Worm (Caenorhabditis elegans) whole organism, young adult: ENCODE results near the gene srb-6.

Experiments
- B0019.2 ChIP-seq: fragments of 200-800 bp; sonication (Bioruptor generic); conservative IDR thresholded peaks from 2 replicates; pipeline ENCODE4 v1.3.6; 2022; ENCODE audit warnings: missing genetic modification reagents, missing genetic modification characterization, missing compliant biosample characterization
- B0261.1 ChIP-seq: sonication (generic microtip); optimal IDR thresholded peaks from 2 replicates; lab custom pipeline; 2016; ENCODE audit warnings: mild to moderate bottlenecking, missing genetic modification characterization, moderate library complexity, missing compliant biosample characterization
- B0336.3 ChIP-seq: fragments of 200-800 bp; sonication (Bioruptor generic); IDR thresholded peaks from 2 replicates; pipeline ENCODE4 v1.3.6; 2022; ENCODE audit warnings: missing genetic modification characterization, missing compliant biosample characterization
- C17E4.6 ChIP-seq: fragments of 200-800 bp; sonication (Bioruptor generic); IDR thresholded peaks from 2 replicates; pipeline ENCODE4 v1.3.6; 2022; ENCODE audit warnings: missing genetic modification reagents, missing genetic modification characterization, missing compliant biosample characterization
- F23B12.7 ChIP-seq: sonication (generic microtip); optimal IDR thresholded peaks from 2 replicates; lab custom pipeline; 2017; ENCODE audit warnings: missing genetic modification characterization, mild to moderate bottlenecking, missing compliant biosample characterization, antibody characterized with exemption, moderate library complexity; ENCODE audit not compliant: insufficient read depth
- F55B11.4 ChIP-seq: sonication (generic microtip); optimal IDR thresholded peaks from 2 replicates; lab custom pipeline; 2016; ENCODE audit warnings: missing compliant biosample characterization, missing genetic modification characterization, borderline replicate concordance; ENCODE audit not compliant: insufficient read depth
- F57C9.4 ChIP-seq: sonication (generic microtip); optimal IDR thresholded peaks from 2 replicates; lab custom pipeline; 2017; ENCODE audit warnings: mild to moderate bottlenecking, missing genetic modification characterization, missing compliant biosample characterization
- K11D2.4 ChIP-seq: fragments of 200-800 bp; sonication (Bioruptor generic); IDR thresholded peaks from 2 replicates; pipeline ENCODE4 v1.3.6; 2022; ENCODE audit warnings: missing genetic modification reagents, missing genetic modification characterization, missing compliant biosample characterization
- K12H6.12 ChIP-seq: fragments of 200-800 bp; sonication (Bioruptor generic); optimal IDR thresholded peaks from 2 replicates; lab custom pipeline; 2018; ENCODE audit warnings: mild to moderate bottlenecking, missing genetic modification characterization, missing compliant biosample characterization
- T26A5.8 ChIP-seq: sonication (generic microtip); optimal IDR thresholded peaks from 2 replicates; lab custom pipeline; 2016; ENCODE audit warnings: missing genetic modification characterization, missing compliant biosample characterization
- Y53G8AR.9 ChIP-seq: fragments of 200-800 bp; sonication (Bioruptor generic); conservative IDR thresholded peaks from 2 replicates; pipeline ENCODE4 v1.3.6; 2022; ENCODE audit warnings: missing genetic modification reagents, missing genetic modification characterization, missing compliant biosample characterization
- Y67H2A.10 ChIP-seq: fragments of 200-800 bp; sonication (Bioruptor generic); conservative IDR thresholded peaks from 2 replicates; pipeline ENCODE4 v1.3.6; 2022; ENCODE audit warnings: missing genetic modification reagents, missing genetic modification characterization, missing compliant biosample characterization
- Y79H2A.3 ChIP-seq: fragments of 200-800 bp; sonication (Bioruptor generic); conservative IDR thresholded peaks from 2 replicates; pipeline ENCODE4 v1.3.6; 2022; ENCODE audit warnings: missing genetic modification reagents, missing genetic modification characterization, missing compliant biosample characterization
- Y95B8A.8 ChIP-seq: fragments of 200-800 bp; sonication (Bioruptor generic); IDR thresholded peaks from 2 replicates; pipeline ENCODE4 v1.3.6; 2022; ENCODE audit warnings: missing genetic modification reagents, missing genetic modification characterization, missing compliant biosample characterization
- athp-1 ChIP-seq: sonication (generic microtip); optimal IDR thresholded peaks from 2 replicates; lab custom pipeline; 2017; ENCODE audit warnings: mild to moderate bottlenecking, missing genetic modification characterization, missing compliant biosample characterization
- attf-3 ChIP-seq: fragments of 200-800 bp; sonication (Bioruptor generic); conservative IDR thresholded peaks from 2 replicates; pipeline ENCODE4 v1.3.6; 2022; ENCODE audit warnings: missing genetic modification reagents, missing genetic modification characterization, missing compliant biosample characterization
- bed-2 ChIP-seq: fragments of 200-800 bp; sonication (Bioruptor generic); IDR thresholded peaks from 2 replicates; pipeline ENCODE4 v1.3.6; 2022; ENCODE audit warnings: missing genetic modification reagents, missing genetic modification characterization, missing compliant biosample characterization
- ccch-3 ChIP-seq: fragments of 200-800 bp; sonication (Bioruptor generic); optimal IDR thresholded peaks from 2 replicates; lab custom pipeline; 2018; ENCODE audit warnings: mild to moderate bottlenecking, missing genetic modification characterization, missing compliant biosample characterization
- ceh-40 ChIP-seq: fragments of 200-800 bp; sonication (Bioruptor generic); IDR thresholded peaks from 2 replicates; pipeline ENCODE4 v1.3.6; 2022; ENCODE audit warnings: missing genetic modification characterization, missing compliant biosample characterization
- ceh-79 ChIP-seq: sonication (generic microtip); optimal IDR thresholded peaks from 2 replicates; lab custom pipeline; 2017; ENCODE audit warnings: mild to moderate bottlenecking, missing genetic modification characterization, missing compliant biosample characterization
- ceh-91 ChIP-seq: fragments of 200-800 bp; sonication (Bioruptor generic); IDR thresholded peaks from 2 replicates; pipeline ENCODE4 v1.3.6; 2022; ENCODE audit warnings: missing genetic modification reagents, missing genetic modification characterization, missing compliant biosample characterization
- chd-7 ChIP-seq: sonication (generic microtip); optimal IDR thresholded peaks from 2 replicates; lab custom pipeline; 2016; ENCODE audit warnings: mild to moderate bottlenecking, missing genetic modification characterization, moderate library complexity, missing compliant biosample characterization
- dpl-1 ChIP-seq: fragments of 150-350 bp; optimal IDR thresholded peaks from 2 replicates; lab custom pipeline; 2014; ENCODE audit warnings: missing biosample characterization, missing genetic modification reagents, missing genetic modification characterization
- egl-18 ChIP-seq: fragments of 200-800 bp; sonication (Bioruptor generic); IDR thresholded peaks from 2 replicates; pipeline ENCODE4 v1.3.6; 2022; ENCODE audit warnings: missing genetic modification reagents, missing genetic modification characterization, missing compliant biosample characterization
- egrh-3 ChIP-seq: fragments of 200-800 bp; sonication (Bioruptor generic); IDR thresholded peaks from 2 replicates; pipeline ENCODE4 v1.3.6; 2022; ENCODE audit warnings: missing genetic modification reagents, missing genetic modification characterization, missing compliant biosample characterization
- hlh-26 ChIP-seq: fragments of 200-800 bp; sonication (Bioruptor generic); conservative IDR thresholded peaks from 2 replicates; pipeline ENCODE4 v1.3.6; 2022; ENCODE audit warnings: missing genetic modification reagents, missing genetic modification characterization, missing compliant biosample characterization
- hmg-1.2 ChIP-seq: fragments of 200-800 bp; sonication (Bioruptor generic); IDR thresholded peaks from 2 replicates; pipeline ENCODE4 v1.3.6; 2022; ENCODE audit warnings: missing genetic modification reagents, missing genetic modification characterization, missing compliant biosample characterization
- hmg-20 ChIP-seq: fragments of 200-800 bp; sonication (Bioruptor generic); IDR thresholded peaks from 2 replicates; pipeline ENCODE4 v1.3.6; 2022; ENCODE audit warnings: missing genetic modification reagents, missing genetic modification characterization, missing compliant biosample characterization
- lag-1 ChIP-seq: fragments of 200-800 bp; sonication (Bioruptor generic); IDR thresholded peaks from 2 replicates; pipeline ENCODE4 v1.3.6; 2022; ENCODE audit warnings: missing genetic modification reagents, missing genetic modification characterization, missing compliant biosample characterization
- lin-35 ChIP-seq, 3 experiments: fragments of 150-350 bp in 2 of 3; sonication (generic microtip) in 1 of 3; optimal IDR thresholded peaks; 2 replicates each; lab custom pipeline; 2014 to 2018; ENCODE audit warnings: missing biosample characterization in 3 of 3, missing genetic modification characterization in 3 of 3, missing genetic modification reagents in 3 of 3
- lin-40 ChIP-seq: sonication (generic microtip); optimal IDR thresholded peaks from 2 replicates; lab custom pipeline; 2016; ENCODE audit warnings: missing genetic modification characterization, mild to moderate bottlenecking, missing compliant biosample characterization, missing genotype, missing genetic modification reagents
- lin-54 ChIP-seq: fragments of 200-800 bp; sonication (Bioruptor generic); optimal IDR thresholded peaks from 2 replicates; lab custom pipeline; 2018; ENCODE audit warnings: mild to moderate bottlenecking, missing genetic modification characterization, missing compliant biosample characterization
- lsl-1 ChIP-seq: fragments of 200-800 bp; sonication (Bioruptor generic); optimal IDR thresholded peaks from 2 replicates; lab custom pipeline; 2018; ENCODE audit warnings: mild to moderate bottlenecking, missing genetic modification characterization, moderate library complexity, missing compliant biosample characterization
- mcd-1 ChIP-seq: fragments of 200-800 bp; sonication (Bioruptor generic); IDR thresholded peaks from 2 replicates; pipeline ENCODE4 v1.3.6; 2022; ENCODE audit warnings: missing genetic modification reagents, missing genetic modification characterization, missing compliant biosample characterization
- mes-4 ChIP-seq: sonication (generic microtip); optimal IDR thresholded peaks from 2 replicates; lab custom pipeline; 2016; ENCODE audit warnings: missing genotype, missing genetic modification characterization, missing compliant biosample characterization
- mxl-1 ChIP-seq: sonication (generic microtip); optimal IDR thresholded peaks from 2 replicates; lab custom pipeline; 2016; ENCODE audit warnings: missing genetic modification characterization, missing compliant biosample characterization
- nfya-1 ChIP-seq: sonication (generic microtip); optimal IDR thresholded peaks from 2 replicates; lab custom pipeline; 2017; ENCODE audit warnings: antibody characterized with exemption, missing compliant biosample characterization, missing genetic modification characterization, borderline replicate concordance; ENCODE audit not compliant: insufficient read depth
- nfyb-1 ChIP-seq: fragments of 200-800 bp; sonication (Bioruptor generic); IDR thresholded peaks from 2 replicates; pipeline ENCODE4 v1.3.6; 2022; ENCODE audit warnings: missing genetic modification reagents, missing genetic modification characterization, missing compliant biosample characterization
- nhr-179 ChIP-seq: sonication (generic microtip); optimal IDR thresholded peaks from 2 replicates; lab custom pipeline; 2016; ENCODE audit warnings: mild to moderate bottlenecking, missing genetic modification characterization, missing compliant biosample characterization
- rcor-1 ChIP-seq: fragments of 200-800 bp; sonication (Bioruptor generic); IDR thresholded peaks from 2 replicates; pipeline ENCODE4 v1.3.6; 2022; ENCODE audit warnings: missing genetic modification reagents, missing genetic modification characterization, missing compliant biosample characterization
- repo-1 ChIP-seq: sonication (generic microtip); optimal IDR thresholded peaks from 2 replicates; lab custom pipeline; 2017; ENCODE audit warnings: mild to moderate bottlenecking, missing genetic modification characterization, missing compliant biosample characterization
- tbp1 ChIP-seq: fragments of 200-800 bp; sonication (Bioruptor generic); optimal IDR thresholded peaks from 2 replicates; lab custom pipeline; 2018; ENCODE audit warnings: mild to moderate bottlenecking, missing genetic modification characterization, missing compliant biosample characterization
- unc-130 ChIP-seq: sonication (generic microtip); optimal IDR thresholded peaks from 2 replicates; lab custom pipeline; 2016; ENCODE audit warnings: missing genetic modification reagents, missing genetic modification characterization, missing compliant biosample characterization
- xnd-1 ChIP-seq: sonication (generic microtip); optimal IDR thresholded peaks from 2 replicates; lab custom pipeline; 2016; ENCODE audit warnings: missing genotype, missing genetic modification reagents, missing genetic modification characterization, missing compliant biosample characterization
- zfh-2 ChIP-seq: fragments of 200-800 bp; sonication (Bioruptor generic); conservative IDR thresholded peaks from 2 replicates; pipeline ENCODE4 v1.3.6; 2022; ENCODE audit warnings: missing genetic modification reagents, missing genetic modification characterization, missing compliant biosample characterization
- ztf-6 ChIP-seq: fragments of 200-800 bp; sonication (Bioruptor generic); IDR thresholded peaks from 2 replicates; pipeline ENCODE4 v1.3.6; 2022; ENCODE audit warnings: missing genetic modification reagents, missing genetic modification characterization, missing compliant biosample characterization

srb-6 gene

DNA sequence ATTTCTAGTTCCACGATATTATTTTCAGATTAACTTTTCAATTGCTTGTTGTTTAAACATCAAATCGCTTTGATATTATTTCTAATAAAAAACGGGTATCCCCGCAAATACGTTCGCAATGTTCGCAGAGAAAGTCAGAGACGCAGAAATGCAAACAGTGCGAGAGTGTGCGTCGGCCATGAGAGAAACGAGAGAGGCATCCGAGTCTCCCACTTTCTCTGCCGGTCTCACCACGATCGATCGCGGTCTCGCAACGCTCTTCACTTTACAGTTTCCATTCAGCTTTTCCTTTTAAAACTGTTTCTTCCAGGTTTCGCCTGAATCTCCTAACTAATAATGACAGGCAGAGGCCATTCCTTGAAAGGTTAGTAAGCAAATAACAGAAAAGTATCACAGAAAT is 20.4 kb upstream of the srb-6 start, which contains the start of gene F33H1.4 (continued):
- TF ChIP-seq Y79H2A.3 (no peak), athp-1 (tag; lab: Kevin White, UChicago) (no peak), K11D2.4 (GFP tag; lab: Robert Waterston, UW) (no peak), F55B11.4 (no peak), hmg-20 (no peak), F23B12.7 (tag; lab: Kevin White, UChicago) (no peak), rcor-1 (GFP tag; lab: Robert Waterston, UW) (peak; percentile 44; the same call in 1 of the 2 replicates), T26A5.8 (tag; lab: Kevin White, UChicago) (no peak), chd-7 (tag; lab: Kevin White, UChicago) (no peak), xnd-1 (no peak), F57C9.4 (no peak), egl-18 (GFP tag; lab: Robert Waterston, UW) (no peak), mxl-1 (tag; lab: Kevin White, UChicago) (no peak), lin-35 (GFP tag; optimal IDR thresholded peaks at IDR 0.05; lab: Kevin White, UChicago) (no peak), hmg-1.2 (GFP tag; lab: Robert Waterston, UW) (peak; percentile 97), K12H6.12 (tag; lab: Kevin White, UChicago) (no peak), B0019.2 (GFP tag; lab: Robert Waterston, UW) (no peak), Y95B8A.8 (GFP tag; lab: Robert Waterston, UW) (0 out of 2 replicates have a peak, but pooled peaks have one; percentile 41), mcd-1 (GFP tag; lab: Robert Waterston, UW) (peak; percentile 59), ceh-91 (GFP tag; lab: Robert Waterston, UW) (no peak), unc-130 (GFP tag; lab: Kevin White, UChicago) (peak; percentile 31), nfya-1 (tag; lab: Kevin White, UChicago) (no peak), hlh-26 (no peak), attf-3 (GFP tag; lab: Robert Waterston, UW) (no peak; the same call in 1 of the 2 replicates), nfyb-1 (GFP tag; lab: Robert Waterston, UW) (0 out of 2 replicates have a peak, but pooled peaks have one; percentile 48), repo-1 (peak; percentile 26), ccch-3 (GFP tag; lab: Kevin White, UChicago) (no peak), lin-54 (GFP tag; lab: Kevin White, UChicago) (peak; percentile 45), lsl-1 (GFP tag; lab: Kevin White, UChicago) (peak; percentile 33), B0336.3 (0 out of 2 replicates have a peak, but pooled peaks have one; percentile 48), B0261.1 (tag; lab: Kevin White, UChicago) (no peak), C17E4.6 (no peak), ceh-79 (tag; lab: Kevin White, UChicago) (no peak), zfh-2 (GFP tag; lab: Robert Waterston, UW) (peak; percentile 22; the same call in 1 of the 2 replicates), lag-1 (no peak), Y53G8AR.9 (GFP tag; lab: Robert Waterston, UW) (no peak), dpl-1 (GFP tag; lab: Kevin White, UChicago) (no peak), bed-2 (GFP tag; lab: Robert Waterston, UW) (no peak), mes-4 (tag; lab: Kevin White, UChicago) (no peak), ceh-40 (GFP tag; lab: Robert Waterston, UW) (no peak), ztf-6 (GFP tag; lab: Robert Waterston, UW) (no peak), nhr-179 (tag; lab: Kevin White, UChicago) (no peak), tbp1 (GFP tag; lab: Kevin White, UChicago) (peak; percentile 41), lin-40 (tag; lab: Kevin White, UChicago) (no peak), egrh-3 (0 out of 2 replicates have a peak, but pooled peaks have one; percentile 10), Y67H2A.10 (GFP tag; lab: Robert Waterston, UW) (no peak)
- TF ChIP-seq, all 124 proteins: peak for 30
